Fruit fly (Drosophila melanogaster) whole organism, embryonic: Measurements from ENCODE around the gene Mst89B.
A peak's percentile ranks its signal among the peaks of the same experiment; 100 is the strongest.

Experiments
- BtbVII ChIP-seq: fragments of 200-800 bp; sonication (Bioruptor generic); optimal IDR thresholded peaks from 3 replicates; lab custom pipeline; 2017; ENCODE audit warnings: missing biosample characterization, mild to moderate bottlenecking, missing genetic modification characterization
- C15 ChIP-seq: fragments of 200-800 bp; sonication (Bioruptor generic); IDR thresholded peaks from 3 replicates; pipeline ENCODE4 v1.3.6; 2022; ENCODE audit warnings: missing biosample characterization, missing genetic modification characterization
- CG10959 ChIP-seq: fragments of 200-800 bp; sonication (Bioruptor generic); IDR thresholded peaks from 2 replicates; pipeline ENCODE4 v1.3.6; 2022; ENCODE audit warnings: missing biosample characterization, missing genetic modification characterization
- CG12236 ChIP-seq: fragments of 200-800 bp; sonication (Bioruptor generic); optimal IDR thresholded peaks from 2 replicates; lab custom pipeline; 2016; ENCODE audit warnings: missing biosample characterization, missing genetic modification characterization
- CG13296 ChIP-seq: fragments of 200-800 bp; sonication (Bioruptor generic); optimal IDR thresholded peaks from 3 replicates; lab custom pipeline; 2018; ENCODE audit warnings: missing biosample characterization, mild to moderate bottlenecking, missing genetic modification characterization
- CG15269 ChIP-seq: fragments of 200-800 bp; sonication (Bioruptor generic); optimal IDR thresholded peaks from 2 replicates; lab custom pipeline; 2018; ENCODE audit warnings: missing biosample characterization, mild to moderate bottlenecking, missing genetic modification characterization, moderate library complexity
- CG16779 ChIP-seq: fragments of 200-800 bp; sonication (Bioruptor generic); IDR thresholded peaks from 2 replicates; pipeline ENCODE4 v1.3.6; 2022; ENCODE audit warnings: missing biosample characterization, missing genetic modification characterization
- CG17568 ChIP-seq: fragments of 200-800 bp; sonication (Bioruptor generic); optimal IDR thresholded peaks from 2 replicates; lab custom pipeline; 2018; ENCODE audit warnings: missing biosample characterization, mild to moderate bottlenecking, missing genetic modification characterization, moderate library complexity
- CG18619 ChIP-seq: fragments of 200-800 bp; sonication (Bioruptor generic); optimal IDR thresholded peaks from 3 replicates; lab custom pipeline; 2017; ENCODE audit warnings: missing biosample characterization, mild to moderate bottlenecking, missing genetic modification characterization
- CG31365 ChIP-seq: fragments of 200-800 bp; sonication (Bioruptor generic); optimal IDR thresholded peaks from 2 replicates; lab custom pipeline; 2018; ENCODE audit warnings: missing biosample characterization, mild to moderate bottlenecking, missing genetic modification characterization
- CG32532 ChIP-seq: fragments of 200-800 bp; sonication (Bioruptor generic); IDR thresholded peaks from 2 replicates; pipeline ENCODE4 v1.3.6; 2022; ENCODE audit warnings: missing biosample characterization, missing genetic modification characterization
- CG3281 ChIP-seq: fragments of 200-800 bp; sonication (Bioruptor generic); optimal IDR thresholded peaks from 3 replicates; lab custom pipeline; 2017; ENCODE audit warnings: missing biosample characterization, mild to moderate bottlenecking, missing genetic modification characterization
- CG3847 ChIP-seq: fragments of 200-800 bp; sonication (Bioruptor generic); IDR thresholded peaks from 2 replicates; pipeline ENCODE4 v1.3.6; 2022; ENCODE audit warnings: missing biosample characterization, missing genetic modification characterization
- CG4730 ChIP-seq: fragments of 200-800 bp; sonication (Bioruptor generic); IDR thresholded peaks from 2 replicates; pipeline ENCODE4 v1.3.6; 2022; ENCODE audit warnings: missing biosample characterization, missing genetic modification characterization
- CG6175 ChIP-seq: fragments of 200-800 bp; sonication (Bioruptor generic); IDR thresholded peaks from 3 replicates; pipeline ENCODE4 v1.3.6; 2022; ENCODE audit warnings: missing biosample characterization, missing genetic modification characterization
- CG6765 ChIP-seq: fragments of 200-800 bp; sonication (Bioruptor generic); optimal IDR thresholded peaks from 3 replicates; lab custom pipeline; 2017; ENCODE audit warnings: missing biosample characterization, mild to moderate bottlenecking, missing genetic modification characterization
- CG6791 ChIP-seq: fragments of 200-800 bp; sonication (Bioruptor generic); IDR thresholded peaks from 3 replicates; pipeline ENCODE4 v1.3.6; 2022; ENCODE audit warnings: missing biosample characterization, missing genetic modification characterization; ENCODE audit not compliant: partially characterized antibody
- CG8924 ChIP-seq: fragments of 200-800 bp; optimal IDR thresholded peaks from 3 replicates; lab custom pipeline; 2019; ENCODE audit warnings: missing biosample characterization, mild to moderate bottlenecking, missing genetic modification characterization, moderate library complexity
- CG9727 ChIP-seq: fragments of 200-800 bp; sonication (Bioruptor generic); optimal IDR thresholded peaks from 3 replicates; lab custom pipeline; 2017; ENCODE audit warnings: missing biosample characterization, mild to moderate bottlenecking, missing genetic modification characterization
- CG9932 ChIP-seq: fragments of 200-800 bp; sonication (Bioruptor generic); IDR thresholded peaks from 2 replicates; pipeline ENCODE4 v1.3.6; 2022; ENCODE audit warnings: missing biosample characterization, missing genetic modification characterization
- Camta ChIP-seq: fragments of 200-800 bp; sonication (Bioruptor generic); optimal IDR thresholded peaks from 2 replicates; lab custom pipeline; 2016; ENCODE audit warnings: missing biosample characterization, missing genetic modification characterization
- Gsc ChIP-seq: fragments of 200-800 bp; sonication (Bioruptor generic); IDR thresholded peaks from 2 replicates; pipeline ENCODE4 v1.3.6; 2022; ENCODE audit warnings: missing biosample characterization, missing genetic modification characterization
- Hand ChIP-seq: fragments of 200-800 bp; sonication (Bioruptor generic); optimal IDR thresholded peaks from 2 replicates; lab custom pipeline; 2017; ENCODE audit warnings: mild to moderate bottlenecking, missing biosample characterization, missing genetic modification reagents, missing genetic modification characterization
- Hr51 ChIP-seq, 2 experiments: fragments of 200-800 bp; sonication (Bioruptor generic); optimal IDR thresholded peaks; 2 replicates in 1 of 2; 3 replicates in 1 of 2; lab custom pipeline; 2016 to 2018; ENCODE audit warnings: missing biosample characterization in 2 of 2, missing genetic modification characterization in 2 of 2, mild to moderate bottlenecking in 1 of 2, moderate library complexity in 1 of 2
- NfI ChIP-seq: fragments of 200-800 bp; sonication (Bioruptor generic); optimal IDR thresholded peaks from 3 replicates; lab custom pipeline; 2018; ENCODE audit warnings: missing biosample characterization, mild to moderate bottlenecking, missing genetic modification characterization, moderate library complexity
- Ravus ChIP-seq: fragments of 200-800 bp; sonication (Bioruptor generic); IDR thresholded peaks from 2 replicates; pipeline ENCODE4 v1.3.6; 2022; ENCODE audit warnings: missing biosample characterization, missing genetic modification characterization
- Rfx ChIP-seq: fragments of 200-800 bp; sonication (Bioruptor generic); IDR thresholded peaks from 2 replicates; pipeline ENCODE4 v1.3.6; 2022; ENCODE audit warnings: missing biosample characterization, missing genetic modification characterization
- Sox100B ChIP-seq: fragments of 200-800 bp; sonication (Bioruptor generic); optimal IDR thresholded peaks from 3 replicates; lab custom pipeline; 2018; ENCODE audit warnings: missing biosample characterization, mild to moderate bottlenecking, missing genetic modification characterization
- Trl ChIP-seq, 3 experiments: fragments of >200 bp in 2 of 3; fragments of 200-800 bp in 1 of 3; sonication (Bioruptor generic) in 1 of 3; optimal IDR thresholded peaks; 2 replicates in 1 of 3; 3 replicates in 2 of 3; lab custom pipeline; 2016 to 2017; ENCODE audit warnings: missing biosample characterization in 1 of 3, missing genetic modification characterization in 1 of 3
- Vsx1 ChIP-seq: fragments of 200-800 bp; sonication (Bioruptor generic); optimal IDR thresholded peaks from 2 replicates; lab custom pipeline; 2017; ENCODE audit warnings: missing biosample characterization, mild to moderate bottlenecking, missing genetic modification characterization, missing genetic modification reagents
- ase ChIP-seq: fragments of 200-800 bp; sonication (Bioruptor generic); IDR thresholded peaks from 3 replicates; pipeline ENCODE4 v1.3.6; 2022; ENCODE audit warnings: missing biosample characterization, missing genetic modification characterization
- ash1 ChIP-seq: fragments of 200-800 bp; sonication (Bioruptor generic); optimal IDR thresholded peaks from 2 replicates; lab custom pipeline; 2018; ENCODE audit warnings: missing biosample characterization, mild to moderate bottlenecking, missing genetic modification characterization
- bcd ChIP-seq: fragments of 200-800 bp; sonication (Bioruptor generic); optimal IDR thresholded peaks from 2 replicates; lab custom pipeline; 2017; ENCODE audit warnings: missing biosample characterization, mild to moderate bottlenecking, missing genetic modification characterization
- bigmax ChIP-seq: fragments of 200-800 bp; sonication (Bioruptor generic); optimal IDR thresholded peaks from 2 replicates; lab custom pipeline; 2018; ENCODE audit warnings: missing biosample characterization, mild to moderate bottlenecking, missing genetic modification characterization
- cas ChIP-seq: fragments of 200-800 bp; sonication (Bioruptor generic); IDR thresholded peaks from 2 replicates; pipeline ENCODE4 v1.3.6; 2022; ENCODE audit warnings: missing biosample characterization, missing genetic modification characterization
- chm ChIP-seq: fragments of 200-800 bp; sonication (Bioruptor generic); IDR thresholded peaks from 2 replicates; pipeline ENCODE4 v1.3.6; 2022; ENCODE audit warnings: missing biosample characterization, missing genetic modification characterization
- dimm ChIP-seq: fragments of 200-800 bp; sonication (Bioruptor generic); IDR thresholded peaks from 2 replicates; pipeline ENCODE4 v1.3.6; 2022; ENCODE audit warnings: missing biosample characterization, missing genetic modification characterization
- gem ChIP-seq: fragments of 200-800 bp; sonication (Bioruptor generic); optimal IDR thresholded peaks from 2 replicates; lab custom pipeline; 2019; ENCODE audit warnings: missing biosample characterization, mild to moderate bottlenecking, missing genetic modification characterization, moderate library complexity
- her ChIP-seq: fragments of 200-800 bp; sonication (Bioruptor generic); optimal IDR thresholded peaks from 2 replicates; lab custom pipeline; 2016; ENCODE audit warnings: missing biosample characterization, missing genetic modification characterization
- hkb ChIP-seq, 2 experiments: fragments of 200-800 bp in 1 of 2; fragments of >200 bp in 1 of 2; sonication (Bioruptor generic) in 1 of 2; IDR thresholded peaks in 1 of 2; optimal IDR thresholded peaks in 1 of 2; 2 replicates each; pipeline versions ENCODE4 v1.3.6 to Lab custom; 2017 to 2022; ENCODE audit warnings: missing biosample characterization in 1 of 2, missing genetic modification characterization in 1 of 2
- kah ChIP-seq: fragments of 200-800 bp; sonication (Bioruptor generic); optimal IDR thresholded peaks from 2 replicates; lab custom pipeline; 2018; ENCODE audit warnings: missing biosample characterization, mild to moderate bottlenecking, missing genetic modification characterization
- knrl ChIP-seq: fragments of 200-800 bp; sonication (Bioruptor generic); IDR thresholded peaks from 3 replicates; pipeline ENCODE4 v1.3.6; 2022; ENCODE audit warnings: missing biosample characterization, missing genetic modification characterization; ENCODE audit not compliant: partially characterized antibody
- lov ChIP-seq, 2 experiments: fragments of 200-800 bp in 1 of 2; fragments of >200 bp in 1 of 2; sonication (Bioruptor generic) in 1 of 2; IDR thresholded peaks in 1 of 2; optimal IDR thresholded peaks in 1 of 2; 2 replicates in 1 of 2; 3 replicates in 1 of 2; pipeline versions ENCODE4 v1.3.6 to Lab custom; 2017 to 2022; ENCODE audit warnings: missing biosample characterization in 1 of 2, missing genetic modification characterization in 1 of 2
- slbo ChIP-seq: fragments of 200-800 bp; sonication (Bioruptor generic); IDR thresholded peaks from 2 replicates; pipeline ENCODE4 v1.3.6; 2022; ENCODE audit warnings: missing biosample characterization, missing genetic modification characterization
- slou ChIP-seq: fragments of 200-800 bp; sonication (Bioruptor generic); optimal IDR thresholded peaks from 3 replicates; lab custom pipeline; 2016; ENCODE audit warnings: missing biosample characterization, missing genetic modification characterization
- tup ChIP-seq: fragments of 200-800 bp; sonication (Bioruptor generic); optimal IDR thresholded peaks from 2 replicates; lab custom pipeline; 2016; ENCODE audit warnings: missing biosample characterization, mild to moderate bottlenecking, missing genetic modification characterization, moderate library complexity
- zfh1 ChIP-seq: fragments of 200-800 bp; sonication (Bioruptor generic); IDR thresholded peaks from 3 replicates; pipeline ENCODE4 v1.3.6; 2022; ENCODE audit warnings: missing biosample characterization, missing genetic modification characterization

Mst89B gene

dm6 chr3R:16223252-16224037 lies 43.4 kb upstream of the Mst89B start:
- peak; percentile 29 for TF ChIP-seq her (GFP tag; lab: Kevin White, UChicago)
- peak; percentile 34 for TF ChIP-seq CG18619
- TF ChIP-seq CG9932 (GFP tag; lab: Robert Waterston, UW), result peak; percentile 34; the same call in 1 of the 2 replicates
- no peak for TF ChIP-seq ase (GFP tag; lab: Robert Waterston, UW)
- peak; percentile 45 for TF ChIP-seq Sox100B (GFP tag; lab: Kevin White, UChicago)
- TF ChIP-seq CG17568, result no peak
- TF ChIP-seq NfI, result peak; percentile 9
- no peak for TF ChIP-seq knrl (GFP tag; lab: Robert Waterston, UW)
- peak; percentile 9 for TF ChIP-seq bigmax (GFP tag; lab: Kevin White, UChicago)
- TF ChIP-seq CG6175 (GFP tag; lab: Robert Waterston, UW), result peak; percentile 80
- peak; percentile 58; the same call in 2 of the 3 replicates for TF ChIP-seq zfh1 (GFP tag; lab: Robert Waterston, UW)
- TF ChIP-seq bcd (GFP tag; lab: Kevin White, UChicago), result peak; percentile 4
- no peak for TF ChIP-seq C15 (GFP tag; lab: Robert Waterston, UW)
- no peak for TF ChIP-seq Gsc (GFP tag; lab: Robert Waterston, UW)
- no peak for TF ChIP-seq CG3847
- TF ChIP-seq CG32532 (GFP tag; lab: Robert Waterston, UW), result no peak
- no peak for TF ChIP-seq CG6765 (GFP tag; lab: Kevin White, UChicago)
- no peak for TF ChIP-seq Camta (GFP tag; lab: Kevin White, UChicago)
- TF ChIP-seq CG13296 (GFP tag; lab: Kevin White, UChicago), result peak; percentile 13
- peak; percentile 43 for TF ChIP-seq BtbVII (GFP tag; lab: Kevin White, UChicago)
- TF ChIP-seq CG15269 (tag; lab: Kevin White, UChicago), result peak; percentile 46
- TF ChIP-seq chm, result peak; percentile 81
- no peak for TF ChIP-seq kah (GFP tag; lab: Kevin White, UChicago)
- TF ChIP-seq CG4730 (GFP tag; lab: Robert Waterston, UW), result no peak
- TF ChIP-seq Vsx1, result no peak
- TF ChIP-seq Hr51 (GFP tag; optimal IDR thresholded peaks at IDR 0.05; lab: Kevin White, UChicago), result peak in 1 of 2 experiments; percentile 65
- TF ChIP-seq Rfx (GFP tag; lab: Robert Waterston, UW), result peak; percentile 30; the same call in 1 of the 2 replicates
- TF ChIP-seq cas (GFP tag; lab: Robert Waterston, UW), result no peak
- peak; percentile 22 for TF ChIP-seq CG31365 (tag; lab: Kevin White, UChicago)
- no peak for TF ChIP-seq lov (optimal IDR thresholded peaks at IDR 0.05; lab: Kevin White, UChicago)
- TF ChIP-seq lov (GFP tag; IDR thresholded peaks at IDR 0.05; lab: Robert Waterston, UW), result no peak
- TF ChIP-seq slbo, result peak; percentile 48; the same call in 1 of the 2 replicates
- TF ChIP-seq CG10959 (GFP tag; lab: Robert Waterston, UW), result peak; percentile 44; the same call in 1 of the 2 replicates
- TF ChIP-seq Trl (optimal IDR thresholded peaks at IDR 0.05; lab: Kevin White, UChicago), result no peak
- TF ChIP-seq Trl (GFP tag; optimal IDR thresholded peaks at IDR 0.05; lab: Kevin White, UChicago), result peak; percentile 22
- 0 out of 2 replicates have a peak, but pooled peaks have one; percentile 35 for TF ChIP-seq CG16779 (GFP tag; lab: Robert Waterston, UW)
- TF ChIP-seq dimm (GFP tag; lab: Robert Waterston, UW), result no peak
- TF ChIP-seq tup, result no peak
- no peak for TF ChIP-seq Ravus (GFP tag; lab: Robert Waterston, UW)
- TF ChIP-seq CG8924 (tag; lab: Kevin White, UChicago), result peak; percentile 58
- TF ChIP-seq CG12236 (GFP tag; lab: Kevin White, UChicago), result no peak
- TF ChIP-seq CG6791 (GFP tag; lab: Robert Waterston, UW), result peak; percentile 52; the same call in 1 of the 3 replicates
- TF ChIP-seq slou (GFP tag; lab: Kevin White, UChicago), result no peak
- TF ChIP-seq CG9727 (GFP tag; lab: Kevin White, UChicago), result peak; percentile 60
- peak; percentile 78 for TF ChIP-seq gem (tag; lab: Kevin White, UChicago)
- TF ChIP-seq ash1 (GFP tag; lab: Kevin White, UChicago), result no peak
- peak; percentile 66 for TF ChIP-seq CG3281 (GFP tag; lab: Kevin White, UChicago)
- TF ChIP-seq Hand (GFP tag; lab: Kevin White, UChicago), result no peak
- TF ChIP-seq hkb (optimal IDR thresholded peaks at IDR 0.05; lab: Kevin White, UChicago), result no peak
- peak; percentile 9; the same call in 1 of the 2 replicates for TF ChIP-seq hkb (GFP tag; IDR thresholded peaks at IDR 0.05; lab: Robert Waterston, UW)
